Worm (Caenorhabditis elegans) whole organism, L1 larva: ENCODE measurements around the gene dap-3.

Source experiments
- F16B12.6 ChIP-seq: fragments of 150-350 bp; optimal IDR thresholded peaks from 2 replicates; lab custom pipeline; 2014; ENCODE audit warnings: missing biosample characterization, missing genetic modification characterization
- aha-1 ChIP-seq: fragments of 150-350 bp; optimal IDR thresholded peaks from 2 replicates; lab custom pipeline; 2014; ENCODE audit warnings: missing biosample characterization, missing genetic modification characterization
- alr-1 ChIP-seq: fragments of 200-800 bp; sonication (Bioruptor generic); optimal IDR thresholded peaks from 2 replicates; lab custom pipeline; 2018; ENCODE audit warnings: borderline replicate concordance, mild to moderate bottlenecking, missing genetic modification characterization, missing compliant biosample characterization
- blmp-1 ChIP-seq: fragments of 150-350 bp; optimal IDR thresholded peaks from 2 replicates; lab custom pipeline; 2014; ENCODE audit warnings: missing biosample characterization, missing genetic modification characterization
- ceh-88 ChIP-seq: fragments of 200-800 bp; sonication (Bioruptor generic); IDR thresholded peaks from 2 replicates; pipeline ENCODE4 v1.3.6; 2022; ENCODE audit warnings: missing genetic modification characterization, missing compliant biosample characterization
- dpl-1 ChIP-seq, 3 experiments: fragments of 150-350 bp in 2 of 3; sonication (generic microtip) in 1 of 3; optimal IDR thresholded peaks; 2 replicates each; lab custom pipeline; 2014 to 2017; ENCODE audit warnings: missing biosample characterization in 3 of 3, missing genetic modification characterization in 3 of 3, missing genetic modification reagents in 3 of 3
- efl-1 ChIP-seq, 4 experiments: fragments of 150-350 bp; optimal IDR thresholded peaks in 3 of 4; peaks in 1 of 4; 1 replicate in 1 of 4; 2 replicates in 3 of 4; lab custom pipeline; 2014; ENCODE audit warnings: missing biosample characterization in 2 of 4, missing genetic modification characterization in 2 of 4, missing genetic modification reagents in 2 of 4
- egl-13 ChIP-seq: sonication (generic microtip); optimal IDR thresholded peaks from 2 replicates; lab custom pipeline; 2016; ENCODE audit warnings: missing genotype, missing genetic modification reagents, missing genetic modification characterization, missing compliant biosample characterization
- elt-2 ChIP-seq: sonication (generic microtip); optimal IDR thresholded peaks from 2 replicates; lab custom pipeline; 2016; ENCODE audit warnings: missing genetic modification characterization, mild to moderate bottlenecking, inconsistent platforms, missing compliant biosample characterization, missing genetic modification reagents
- grh-1 ChIP-seq: fragments of 200-800 bp; sonication (Bioruptor generic); IDR thresholded peaks from 2 replicates; pipeline ENCODE4 v1.3.6; 2022; ENCODE audit warnings: missing genetic modification reagents, missing genetic modification characterization, missing compliant biosample characterization
- hlh-17 ChIP-seq: fragments of 200-800 bp; sonication (Bioruptor generic); optimal IDR thresholded peaks from 2 replicates; lab custom pipeline; 2018; ENCODE audit warnings: missing genetic modification characterization, mild to moderate bottlenecking, missing compliant biosample characterization, moderate library complexity, borderline replicate concordance
- hpl-2 ChIP-seq: fragments of 150-350 bp; optimal IDR thresholded peaks from 2 replicates; lab custom pipeline; 2014; ENCODE audit warnings: missing biosample characterization, missing genetic modification reagents, missing genetic modification characterization
- irx-1 ChIP-seq: sonication (generic microtip); optimal IDR thresholded peaks from 2 replicates; lab custom pipeline; 2016; ENCODE audit warnings: missing genetic modification characterization, missing compliant biosample characterization
- isw-1 ChIP-seq: fragments of 200-800 bp; sonication (Bioruptor generic); IDR thresholded peaks from 2 replicates; pipeline ENCODE4 v1.3.6; 2022; ENCODE audit warnings: missing genetic modification characterization, missing compliant biosample characterization
- lin-14 ChIP-seq: fragments of 200-800 bp; sonication (Bioruptor generic); optimal IDR thresholded peaks from 2 replicates; lab custom pipeline; 2018; ENCODE audit warnings: mild to moderate bottlenecking, missing genetic modification characterization, moderate library complexity, missing compliant biosample characterization
- lin-35 ChIP-seq, 2 experiments: fragments of 150-350 bp; optimal IDR thresholded peaks; 2 replicates each; lab custom pipeline; 2014; ENCODE audit warnings: missing biosample characterization in 2 of 2, missing genetic modification characterization in 2 of 2, missing genetic modification reagents in 2 of 2
- lin-39 ChIP-seq: fragments of 150-350 bp; optimal IDR thresholded peaks from 2 replicates; lab custom pipeline; 2014; ENCODE audit warnings: missing biosample characterization, missing genetic modification reagents, missing genetic modification characterization
- lir-3 ChIP-seq: sonication (generic microtip); optimal IDR thresholded peaks from 2 replicates; lab custom pipeline; 2016; ENCODE audit warnings: mild to moderate bottlenecking, missing genetic modification characterization, moderate library complexity, missing compliant biosample characterization; ENCODE audit not compliant: poor library complexity
- lsy-2 ChIP-seq, 2 experiments: fragments of 150-350 bp; optimal IDR thresholded peaks; 2 replicates each; lab custom pipeline; 2014; ENCODE audit warnings: missing biosample characterization in 2 of 2, missing genetic modification characterization in 2 of 2
- mab-9 ChIP-seq: fragments of 200-800 bp; sonication (Bioruptor generic); IDR thresholded peaks from 2 replicates; pipeline ENCODE4 v1.3.6; 2022; ENCODE audit warnings: missing genetic modification reagents, missing genetic modification characterization, missing compliant biosample characterization
- mef-2 ChIP-seq: fragments of 150-350 bp; optimal IDR thresholded peaks from 2 replicates; lab custom pipeline; 2014; ENCODE audit warnings: missing biosample characterization, missing genetic modification characterization
- mep-1 ChIP-seq: fragments of 150-350 bp; optimal IDR thresholded peaks from 2 replicates; lab custom pipeline; 2014; ENCODE audit warnings: missing biosample characterization, missing genetic modification characterization
- nhr-20 ChIP-seq: sonication (generic microtip); optimal IDR thresholded peaks from 2 replicates; lab custom pipeline; 2016; ENCODE audit warnings: mild to moderate bottlenecking, missing genetic modification characterization, missing compliant biosample characterization
- nhr-28 ChIP-seq: fragments of 150-350 bp; optimal IDR thresholded peaks from 2 replicates; lab custom pipeline; 2014; ENCODE audit warnings: missing biosample characterization, missing genetic modification characterization
- nhr-47 ChIP-seq: sonication (generic microtip); optimal IDR thresholded peaks from 2 replicates; lab custom pipeline; 2016; ENCODE audit warnings: mild to moderate bottlenecking, missing genetic modification characterization, moderate library complexity, missing compliant biosample characterization
- nhr-76 ChIP-seq: sonication (generic microtip); optimal IDR thresholded peaks from 2 replicates; lab custom pipeline; 2017; ENCODE audit warnings: missing biosample characterization, missing genetic modification characterization
- nhr-77 ChIP-seq: fragments of 150-350 bp; optimal IDR thresholded peaks from 2 replicates; lab custom pipeline; 2014; ENCODE audit warnings: missing biosample characterization, missing genetic modification characterization
- nhr-85 ChIP-seq: sonication (generic microtip); peaks from one replicate; lab custom pipeline; 2016; ENCODE audit warnings: missing genetic modification characterization, inconsistent platforms, missing compliant biosample characterization
- nhr-90 ChIP-seq: sonication (generic microtip); optimal IDR thresholded peaks from 2 replicates; lab custom pipeline; 2016; ENCODE audit warnings: mild to moderate bottlenecking, missing genetic modification characterization, missing compliant biosample characterization; ENCODE audit not compliant: poor library complexity
- pqm-1 ChIP-seq: sonication (generic microtip); optimal IDR thresholded peaks from 3 replicates; lab custom pipeline; 2017; ENCODE audit warnings: missing biosample characterization, missing genetic modification characterization
- skn-1 ChIP-seq: fragments of 150-350 bp; optimal IDR thresholded peaks from 2 replicates; lab custom pipeline; 2014; ENCODE audit warnings: missing biosample characterization, missing genetic modification characterization
- sox-4 ChIP-seq: sonication (generic microtip); optimal IDR thresholded peaks from 2 replicates; lab custom pipeline; 2016; ENCODE audit warnings: missing genetic modification characterization, missing compliant biosample characterization
- sptf-1 ChIP-seq: fragments of 150-350 bp; optimal IDR thresholded peaks from 2 replicates; lab custom pipeline; 2014; ENCODE audit warnings: missing biosample characterization, missing genetic modification characterization
- tlp-1 ChIP-seq: fragments of 150-350 bp; optimal IDR thresholded peaks from 2 replicates; lab custom pipeline; 2014; ENCODE audit warnings: missing biosample characterization, missing genetic modification characterization
- unc-86 ChIP-seq: sonication (generic microtip); optimal IDR thresholded peaks from 2 replicates; lab custom pipeline; 2016; ENCODE audit warnings: missing genetic modification characterization, missing compliant biosample characterization
- xbp-1 ChIP-seq: sonication (generic microtip); optimal IDR thresholded peaks from 2 replicates; lab custom pipeline; 2016; ENCODE audit warnings: missing genetic modification characterization, missing compliant biosample characterization
- zag-1 ChIP-seq: fragments of 150-350 bp; optimal IDR thresholded peaks from 2 replicates; lab custom pipeline; 2014; ENCODE audit warnings: missing biosample characterization, missing genetic modification characterization

dap-3 gene

DNA sequence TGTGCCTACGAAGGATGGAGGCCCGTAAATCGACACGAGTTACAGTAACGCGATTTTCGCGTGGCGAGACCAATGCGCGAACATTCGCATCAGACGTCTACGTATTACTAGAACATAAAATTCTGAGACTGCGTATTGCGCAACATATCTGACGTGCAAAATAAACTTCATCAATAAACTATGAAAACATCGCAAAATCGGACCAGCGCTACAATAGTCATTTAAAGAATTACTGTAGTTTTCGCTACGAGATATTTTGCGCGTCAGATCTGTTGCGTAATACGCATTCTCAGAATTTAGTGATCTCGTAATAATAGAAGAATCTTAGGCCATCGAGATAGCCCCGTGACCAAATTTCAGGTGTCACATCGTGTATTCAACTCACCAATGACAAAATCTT is 13.4 kb downstream of the dap-3 start:
- TF ChIP-seq zag-1 (tag; lab: Kevin White, UChicago): no peak

- peak; percentile 79 for TF ChIP-seq elt-2 (tag; lab: Kevin White, UChicago)
- TF ChIP-seq lin-35 (GFP tag; optimal IDR thresholded peaks at IDR 0.05; lab: Kevin White, UChicago): peak in 1 of 2 experiments; percentile 46
- TF ChIP-seq pqm-1 (tag; lab: Kevin White, UChicago): peak; percentile 34
- TF ChIP-seq ceh-88 (GFP tag; lab: Robert Waterston, UW): no peak
Observed at ce11 chrII:10594758-10595157, 13.8 kb downstream of the dap-3 start, which contains the start of gene C14A4.6. C14A4.6 (minus strand) TSS chrII:10594776.

- TF ChIP-seq lin-39 (no peak), mef-2 (tag; lab: Kevin White, UChicago) (no peak), elt-2 (tag; lab: Kevin White, UChicago) (peak; percentile 16)
Observed at ce11 chrII:10596462-10596861, 15.5 kb downstream of the dap-3 start, which contains the start of gene C14A4.7. C14A4.7 (minus strand) TSS chrII:10596562.

- TF ChIP-seq mab-9 (GFP tag; lab: Robert Waterston, UW) (no peak), alr-1 (tag; lab: Kevin White, UChicago) (no peak), lin-14 (no peak), hpl-2 (no peak), egl-13 (tag; lab: Kevin White, UChicago) (no peak), grh-1 (GFP tag; lab: Robert Waterston, UW) (no peak), lir-3 (tag; lab: Kevin White, UChicago) (no peak), nhr-77 (tag; lab: Kevin White, UChicago) (no peak), tlp-1 (tag; lab: Kevin White, UChicago) (no peak), nhr-20 (tag; lab: Kevin White, UChicago) (no peak), nhr-76 (tag; lab: Kevin White, UChicago) (no peak), isw-1 (GFP tag; lab: Robert Waterston, UW) (no peak), nhr-28 (tag; lab: Kevin White, UChicago) (no peak), lin-35 (GFP tag; optimal IDR thresholded peaks at IDR 0.05; lab: Kevin White, UChicago) (no peak), sptf-1 (tag; lab: Kevin White, UChicago) (no peak), efl-1 (optimal IDR thresholded peaks at IDR 0.05; lab: Kevin White, UChicago) (no peak), efl-1 (GFP tag; optimal IDR thresholded peaks at IDR 0.05 in 1 of 2; lab: Kevin White, UChicago) (no peak), unc-86 (tag; lab: Kevin White, UChicago) (no peak), mep-1 (tag; lab: Kevin White, UChicago) (no peak), lsy-2 (tag; optimal IDR thresholded peaks at IDR 0.05; lab: Kevin White, UChicago) (no peak)
Observed at ce11 chrII:10598039-10598438, 17.1 kb downstream of the dap-3 start, which contains the start of gene C14A4.8. C14A4.8 (minus strand) TSS chrII:10598139.

DNA sequence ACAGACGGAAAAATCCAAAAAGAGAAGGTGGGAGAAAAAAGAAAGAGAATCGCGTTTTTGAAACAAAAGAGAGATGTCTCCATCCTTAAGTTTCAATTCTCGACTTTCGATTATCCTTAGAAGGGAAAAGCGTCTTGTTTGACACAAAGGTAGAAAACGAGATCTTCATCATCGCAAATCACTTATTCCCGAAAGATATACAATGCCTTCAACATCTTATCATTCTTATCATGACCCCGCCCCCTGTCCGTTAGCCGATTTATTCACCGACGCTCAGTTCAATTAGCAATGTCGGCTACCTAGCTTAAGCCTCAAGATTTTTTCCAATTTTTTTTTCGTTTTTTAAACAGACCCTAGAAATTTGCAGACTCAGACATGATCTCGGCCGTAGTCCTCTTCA is 18.0 kb downstream of the dap-3 start, which contains the start of gene C14A4.9:
Gene C14A4.9, plus strand, starts transcription at position 368 of the 400 bp plus-strand sequence.
- peak; percentile 99 for TF ChIP-seq blmp-1
- no peak for TF ChIP-seq nhr-47

ce11 chrII:10602184-10602583 is 21.3 kb downstream of the dap-3 start, which contains the start of gene srv-2:
srv-2 (minus strand) TSS chrII:10602284.
- TF ChIP-seq nhr-85 (tag; lab: Kevin White, UChicago) (no peak), ceh-88 (GFP tag; lab: Robert Waterston, UW) (no peak), sox-4 (tag; lab: Kevin White, UChicago) (no peak), lin-14 (no peak), skn-1 (tag; lab: Kevin White, UChicago) (no peak), hlh-17 (no peak), dpl-1 (GFP tag; optimal IDR thresholded peaks at IDR 0.05; lab: Kevin White, UChicago) (no peak), grh-1 (GFP tag; lab: Robert Waterston, UW) (no peak), egl-13 (tag; lab: Kevin White, UChicago) (no peak), xbp-1 (tag; lab: Kevin White, UChicago) (no peak), F16B12.6 (tag; lab: Kevin White, UChicago) (no peak), irx-1 (tag; lab: Kevin White, UChicago) (no peak), pqm-1 (tag; lab: Kevin White, UChicago) (no peak), nhr-90 (no peak), aha-1 (tag; lab: Kevin White, UChicago) (no peak), mab-9 (GFP tag; lab: Robert Waterston, UW) (no peak)
